Worm (Caenorhabditis elegans) whole organism, L2 larva: ENCODE results near the gene F38E11.9.

ENCODE experiments used
- F13H6.1 ChIP-seq: sonication (generic microtip); optimal IDR thresholded peaks from 2 replicates; lab custom pipeline; 2016; ENCODE audit warnings: missing genetic modification characterization, missing compliant biosample characterization
- elt-3 ChIP-seq: sonication (generic microtip); optimal IDR thresholded peaks from 2 replicates; lab custom pipeline; 2017; ENCODE audit warnings: missing biosample characterization, missing genetic modification characterization
- nhr-237 ChIP-seq: fragments of 150-350 bp; optimal IDR thresholded peaks from 2 replicates; lab custom pipeline; 2014; ENCODE audit warnings: missing biosample characterization, missing genetic modification characterization
- skn-1 ChIP-seq: sonication (generic microtip); optimal IDR thresholded peaks from 2 replicates; lab custom pipeline; 2017; ENCODE audit warnings: missing biosample characterization, missing genetic modification characterization
- ztf-11 ChIP-seq: sonication (generic microtip); optimal IDR thresholded peaks from 2 replicates; lab custom pipeline; 2017; ENCODE audit warnings: missing biosample characterization, missing genetic modification characterization
- ztf-4 ChIP-seq: fragments of 150-350 bp; optimal IDR thresholded peaks from 2 replicates; lab custom pipeline; 2014; ENCODE audit warnings: missing biosample characterization, missing genetic modification characterization

ce11 chrIV:9441391-9441790 lies 2.4 kb downstream of the F38E11.9 start:
- no peak for TF ChIP-seq nhr-237
- TF ChIP-seq skn-1 (tag; lab: Kevin White, UChicago) = no peak
- TF ChIP-seq ztf-11 (tag; lab: Kevin White, UChicago) = no peak
- TF ChIP-seq F13H6.1 (tag; lab: Kevin White, UChicago) = no peak
- TF ChIP-seq ztf-4 (tag; lab: Kevin White, UChicago) = no peak
- TF ChIP-seq elt-3 (tag; lab: Kevin White, UChicago) = no peak
